Worm (Caenorhabditis elegans): Measurements from ENCODE around the gene rps-25.
A peak's percentile ranks its signal among the peaks of the same experiment; 100 is the strongest.

The rps-25 gene

DNA sequence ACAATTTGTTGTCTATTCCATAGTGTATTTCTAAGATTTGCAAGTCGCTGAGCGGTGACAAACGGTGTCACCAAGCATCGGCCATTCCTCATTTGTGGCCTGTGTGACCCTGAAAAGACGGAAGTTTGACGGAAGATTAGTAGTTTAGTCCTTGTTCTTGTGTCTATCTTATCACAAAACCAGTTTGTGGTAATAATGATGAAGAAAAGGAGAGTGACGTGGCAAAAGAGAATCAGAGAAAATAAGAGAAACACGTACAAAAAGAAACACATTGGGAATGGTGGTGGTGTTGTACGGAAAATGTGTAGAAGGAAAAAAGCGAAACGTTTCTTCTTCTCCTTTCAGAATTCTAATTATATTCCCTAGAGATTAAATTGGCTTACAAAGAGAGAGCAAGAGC is 8.3 kb downstream of the rps-25 start, which contains the start of gene mcu-1 (continued):
- TF ChIP-seq egl-27 (tag; optimal IDR thresholded peaks at IDR 0.05) (peak; percentile 44), aly-2 (tag; optimal IDR thresholded peaks at IDR 0.05) (no peak), fos-1 (tag; optimal IDR thresholded peaks at IDR 0.05) (peak; percentile 84), nhr-11 (tag; optimal IDR thresholded peaks at IDR 0.05) (no peak), unc-55 (GFP tag; optimal IDR thresholded peaks at IDR 0.05) (no peak), nhr-129 (tag; optimal IDR thresholded peaks at IDR 0.05) (peak; percentile 35), unc-39 (tag; optimal IDR thresholded peaks at IDR 0.05) (no peak), nhr-10 (tag; optimal IDR thresholded peaks at IDR 0.05) (no peak), zag-1 (tag; optimal IDR thresholded peaks at IDR 0.05) (no peak), C34F6.9 (tag; optimal IDR thresholded peaks at IDR 0.05) (peak; percentile 19), mab-5 (tag; optimal IDR thresholded peaks at IDR 0.05) (no peak), peb-1 (tag; optimal IDR thresholded peaks at IDR 0.05) (no peak), skn-1 (tag; optimal IDR thresholded peaks at IDR 0.05) (no peak), snpc-4 (tag; optimal IDR thresholded peaks at IDR 0.05) (no peak), alr-1 (tag; optimal IDR thresholded peaks at IDR 0.05) (no peak), lsy-2 (tag; optimal IDR thresholded peaks at IDR 0.05) (peak in 1 of 2 experiments; percentile 19), lin-11 (tag; optimal IDR thresholded peaks at IDR 0.05) (no peak), nhr-25 (tag; optimal IDR thresholded peaks at IDR 0.05) (peak; percentile 80), F13H6.1 (tag; optimal IDR thresholded peaks at IDR 0.05) (no peak), nhr-23 (tag; optimal IDR thresholded peaks at IDR 0.05) (no peak), elt-3 (tag; optimal IDR thresholded peaks at IDR 0.05) (no peak), blmp-1 (tag; optimal IDR thresholded peaks at IDR 0.05; ENCODE audit: insufficient read depth) (peak; percentile 84), sma-3 (GFP tag; optimal IDR thresholded peaks at IDR 0.05) (peak; percentile 65)

DNA sequence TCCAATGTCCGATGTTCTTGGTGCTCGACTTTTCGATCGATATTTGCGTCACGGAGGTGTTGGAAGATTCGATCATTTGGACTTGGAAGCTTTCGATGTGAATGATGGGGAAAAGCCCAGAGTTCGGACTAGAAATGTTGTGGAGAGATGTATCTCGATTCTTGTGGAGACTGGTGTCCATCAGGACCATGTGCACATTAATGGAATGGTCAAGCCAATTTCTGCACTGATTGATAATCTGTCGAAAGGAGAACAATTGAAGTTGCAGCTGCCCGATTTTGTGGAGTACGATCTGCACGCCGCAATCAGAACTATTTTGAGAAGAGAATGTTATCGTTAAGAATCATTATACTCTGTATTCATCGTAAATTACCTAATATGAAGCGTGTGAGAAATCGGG is 10.3 kb downstream of the rps-25 start:
- TF ChIP-seq mbf-1 (tag; optimal IDR thresholded peaks at IDR 0.05) (no peak), nhr-21 (tag; optimal IDR thresholded peaks at IDR 0.05) (no peak), nhr-129 (tag; optimal IDR thresholded peaks at IDR 0.05) (no peak), fos-1 (tag; optimal IDR thresholded peaks at IDR 0.05) (no peak), nhr-11 (tag; optimal IDR thresholded peaks at IDR 0.05) (no peak), sma-9 (GFP tag; optimal IDR thresholded peaks at IDR 0.05) (no peak), sma-9 (tag; optimal IDR thresholded peaks at IDR 0.05) (no peak)

DNA sequence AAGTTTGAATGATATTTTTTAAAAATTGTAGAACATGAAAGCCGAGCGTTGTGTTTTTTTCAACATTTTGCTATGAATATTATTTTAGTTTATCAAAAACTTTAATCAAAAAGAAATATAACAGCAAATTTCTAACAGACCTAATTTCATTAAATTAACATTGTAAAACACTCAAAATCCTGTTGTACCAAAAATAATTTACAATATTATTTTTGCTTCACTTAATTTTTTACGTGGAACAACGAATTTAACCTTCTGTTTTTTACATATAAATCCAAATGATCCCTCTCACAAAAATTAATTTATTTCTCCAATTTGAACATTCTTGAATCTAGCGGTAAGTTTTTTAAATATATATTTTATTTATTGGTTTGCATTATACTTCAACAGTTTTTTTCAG is 13.4 kb downstream of the rps-25 start, which contains the start of gene H32C10.1:
Gene H32C10.1, plus strand, starts transcription at position 301 of the 400 bp plus-strand sequence.
- TF ChIP-seq elt-3 (tag; optimal IDR thresholded peaks at IDR 0.05) (no peak), lin-13 (GFP tag; optimal IDR thresholded peaks at IDR 0.05) (no peak), dmd-4 (tag; optimal IDR thresholded peaks at IDR 0.05) (no peak), nhr-77 (tag; optimal IDR thresholded peaks at IDR 0.05) (no peak), Y55F3AM.14 (GFP tag; optimal IDR thresholded peaks at IDR 0.05) (no peak), nhr-129 (tag; optimal IDR thresholded peaks at IDR 0.05) (no peak), alr-1 (tag; optimal IDR thresholded peaks at IDR 0.05) (no peak), crh-2 (tag; optimal IDR thresholded peaks at IDR 0.05) (no peak), ama-1 (optimal IDR thresholded peaks at IDR 0.05) (no peak), lsy-2 (tag; optimal IDR thresholded peaks at IDR 0.05) (no peak), mbf-1 (tag; optimal IDR thresholded peaks at IDR 0.05) (no peak), zag-1 (tag; optimal IDR thresholded peaks at IDR 0.05) (no peak), nhr-21 (tag; optimal IDR thresholded peaks at IDR 0.05) (no peak), skn-1 (tag; optimal IDR thresholded peaks at IDR 0.05) (no peak), mab-5 (tag; optimal IDR thresholded peaks at IDR 0.05) (no peak), ztf-4 (tag; optimal IDR thresholded peaks at IDR 0.05) (no peak), sma-9 (GFP tag; optimal IDR thresholded peaks at IDR 0.05) (no peak), sma-9 (tag; optimal IDR thresholded peaks at IDR 0.05) (no peak)

DNA sequence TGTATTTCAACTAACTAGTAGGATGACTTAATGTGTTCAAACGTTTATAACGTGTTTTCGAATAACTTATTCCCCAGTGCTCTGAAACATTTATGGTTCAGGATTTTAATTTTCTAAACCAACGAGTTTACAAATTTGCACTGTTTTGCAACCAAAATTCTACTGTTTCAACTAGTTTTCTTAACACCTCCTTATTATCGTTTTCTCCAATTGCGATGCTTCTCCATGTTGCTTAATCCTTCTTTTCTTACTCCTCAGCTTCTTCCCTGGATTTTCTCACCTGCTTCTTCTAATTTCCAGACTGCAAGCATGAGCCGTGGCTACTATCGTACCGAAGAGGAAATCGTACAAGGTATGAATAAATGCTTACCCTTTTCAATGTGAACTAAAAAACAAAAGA is 17.1 kb downstream of the rps-25 start, which contains the start of gene lin-33:
Gene lin-33, plus strand, starts transcription at position 301 of the 400 bp plus-strand sequence.
- TF ChIP-seq ZK546.5 (tag; optimal IDR thresholded peaks at IDR 0.05) (no peak), skn-1 (tag; optimal IDR thresholded peaks at IDR 0.05) (no peak), nhr-237 (tag; optimal IDR thresholded peaks at IDR 0.05) (no peak), ztf-1 (GFP tag; conservative IDR thresholded peaks at IDR 0.05) (no peak), sma-9 (GFP tag; optimal IDR thresholded peaks at IDR 0.05) (no peak), sma-9 (tag; optimal IDR thresholded peaks at IDR 0.05) (no peak), R02D3.7 (tag; optimal IDR thresholded peaks at IDR 0.05) (no peak), nhr-12 (tag; optimal IDR thresholded peaks at IDR 0.05) (no peak), lin-11 (tag; optimal IDR thresholded peaks at IDR 0.05) (no peak)

Measured in whole organism, L2 larva.